Worm (Caenorhabditis elegans): ENCODE results near the gene R05D3.3.

Gene R05D3.3

DNA sequence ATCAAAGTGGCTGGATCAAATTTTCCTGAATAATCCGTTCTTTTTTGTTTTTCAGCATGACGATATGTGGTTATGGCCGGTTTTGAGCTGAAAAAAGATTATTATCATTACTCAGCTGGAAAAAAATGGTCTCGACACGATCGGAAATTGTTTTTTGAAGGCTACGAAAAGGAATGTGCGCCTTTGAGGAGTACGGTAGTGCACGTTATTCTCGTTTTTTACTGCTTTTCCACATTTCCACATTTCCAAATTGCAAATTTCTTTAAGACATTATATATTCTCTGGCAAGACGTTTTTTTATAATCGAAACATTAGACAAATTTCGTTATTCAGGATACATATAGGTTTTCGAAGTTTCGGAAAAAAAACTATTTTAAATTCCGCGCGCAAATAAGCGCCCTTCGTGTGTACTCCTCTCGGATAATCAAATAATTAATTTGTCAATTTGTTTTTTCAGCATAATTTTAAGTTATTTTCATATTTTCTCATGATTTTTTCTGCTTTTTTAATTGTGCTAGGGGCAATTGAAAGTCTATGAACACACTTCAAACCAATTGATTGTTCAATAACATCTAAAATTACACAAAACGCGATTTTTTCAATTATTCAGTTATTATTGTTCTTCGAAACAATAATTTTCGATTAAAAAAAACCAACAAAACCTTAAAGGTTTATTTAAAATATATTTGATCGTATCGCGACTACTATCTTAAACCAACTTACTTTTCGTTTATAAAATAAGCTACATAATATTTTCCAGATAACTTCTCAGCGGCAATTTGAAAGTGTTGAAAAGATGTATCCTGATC lies at the start of gene R05D3.3:
R05D3.3 (plus strand) TSS at position 759 of the 809 bp plus-strand sequence.
- TF ChIP-seq tbx-37 (GFP tag; conservative IDR thresholded peaks at IDR 0.05) (no peak), flt-1 (GFP tag; IDR thresholded peaks at IDR 0.05) (no peak), sea-1 (GFP tag; conservative IDR thresholded peaks at IDR 0.05) (no peak), ceh-36 (tag; optimal IDR thresholded peaks at IDR 0.05) (no peak), ceh-13 (GFP tag; optimal IDR thresholded peaks at IDR 0.05) (no peak), aly-1 (tag; optimal IDR thresholded peaks at IDR 0.05) (no peak), F13C5.2 (tag; optimal IDR thresholded peaks at IDR 0.05) (no peak), B0310.2 (tag; optimal IDR thresholded peaks at IDR 0.05) (no peak), hnd-1 (tag; optimal IDR thresholded peaks at IDR 0.05) (no peak), ets-7 (tag; optimal IDR thresholded peaks at IDR 0.05) (no peak), hmg-4 (GFP tag; optimal IDR thresholded peaks at IDR 0.05) (no peak), scrt-1 (GFP tag; IDR thresholded peaks at IDR 0.05) (no peak), tra-4 (tag; optimal IDR thresholded peaks at IDR 0.05) (no peak), pes-1 (GFP tag; IDR thresholded peaks at IDR 0.05) (no peak), hmbx-1 (tag; optimal IDR thresholded peaks at IDR 0.05) (no peak), ama-1 (optimal IDR thresholded peaks at IDR 0.05) (no peak), tbx-11 (GFP tag; IDR thresholded peaks at IDR 0.05) (no peak)

DNA sequence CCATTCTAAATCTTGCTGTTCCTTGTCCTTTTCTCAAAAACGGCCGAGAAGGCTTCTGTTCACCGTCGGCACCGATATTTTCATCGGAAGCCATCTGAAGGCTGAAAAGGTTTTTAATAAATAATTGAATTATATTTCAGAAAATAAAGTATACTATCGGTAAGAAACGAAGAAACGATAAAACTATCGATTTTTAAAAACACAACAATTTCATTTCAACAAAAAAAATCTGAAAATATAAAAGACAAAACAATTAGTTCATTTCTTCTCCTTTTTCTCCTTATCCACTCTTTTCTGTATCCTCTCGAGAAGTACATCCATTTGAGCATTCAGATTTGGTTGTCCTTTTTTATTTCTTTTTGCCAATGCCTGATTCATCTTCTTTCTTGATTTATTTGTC lies 45.3 kb upstream of the R05D3.3 start, which contains the start of gene sas-4:
sas-4 (minus strand) TSS at position 101 of the 400 bp plus-strand sequence.
- TF ChIP-seq hnd-1 (tag; optimal IDR thresholded peaks at IDR 0.05) (no peak), aly-1 (tag; optimal IDR thresholded peaks at IDR 0.05) (no peak), ama-1 (optimal IDR thresholded peaks at IDR 0.05) (no peak), scrt-1 (GFP tag; IDR thresholded peaks at IDR 0.05) (no peak)

DNA sequence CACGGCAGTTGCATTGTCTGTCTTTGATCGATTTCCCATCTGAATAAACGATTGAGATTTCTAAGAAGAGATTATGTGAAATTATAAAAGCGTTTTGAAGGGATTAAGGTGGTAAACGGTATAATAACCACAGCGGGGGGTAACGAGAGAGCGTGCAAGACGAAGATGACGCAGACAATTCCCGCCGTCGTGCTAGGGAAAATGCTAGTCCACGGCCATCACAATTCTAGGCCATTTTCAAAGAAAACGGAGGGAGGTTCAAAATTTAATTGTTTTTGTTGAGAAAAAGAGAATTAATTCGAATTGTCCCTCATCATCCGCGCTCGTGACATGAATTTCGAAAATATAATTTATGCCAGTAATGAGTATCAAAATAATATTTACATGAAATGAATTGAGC lies 44.7 kb upstream of the R05D3.3 start, which contains the start of gene F10E9.11:
F10E9.11 (minus strand) TSS at position 161 of the 400 bp plus-strand sequence.
- TF ChIP-seq ama-1 (optimal IDR thresholded peaks at IDR 0.05) (no peak), hnd-1 (tag; optimal IDR thresholded peaks at IDR 0.05) (no peak), hmg-4 (GFP tag; optimal IDR thresholded peaks at IDR 0.05) (peak; percentile 40), ceh-36 (tag; optimal IDR thresholded peaks at IDR 0.05) (no peak), aly-1 (tag; optimal IDR thresholded peaks at IDR 0.05) (peak; percentile 46), pes-1 (GFP tag; IDR thresholded peaks at IDR 0.05) (peak; percentile 57; the same call in 1 of the 2 replicates), hmbx-1 (tag; optimal IDR thresholded peaks at IDR 0.05) (no peak), sea-1 (GFP tag; conservative IDR thresholded peaks at IDR 0.05) (0 out of 2 replicates have a peak, but pooled peaks have one; percentile 70), F13C5.2 (tag; optimal IDR thresholded peaks at IDR 0.05) (peak; percentile 53), tbx-11 (GFP tag; IDR thresholded peaks at IDR 0.05) (no peak), ceh-13 (GFP tag; optimal IDR thresholded peaks at IDR 0.05) (no peak), ets-7 (tag; optimal IDR thresholded peaks at IDR 0.05) (peak; percentile 50), tbx-37 (GFP tag; conservative IDR thresholded peaks at IDR 0.05) (peak; percentile 89), scrt-1 (GFP tag; IDR thresholded peaks at IDR 0.05) (no peak), tra-4 (tag; optimal IDR thresholded peaks at IDR 0.05) (no peak), B0310.2 (tag; optimal IDR thresholded peaks at IDR 0.05) (no peak), flt-1 (GFP tag; IDR thresholded peaks at IDR 0.05) (peak; percentile 64)

DNA sequence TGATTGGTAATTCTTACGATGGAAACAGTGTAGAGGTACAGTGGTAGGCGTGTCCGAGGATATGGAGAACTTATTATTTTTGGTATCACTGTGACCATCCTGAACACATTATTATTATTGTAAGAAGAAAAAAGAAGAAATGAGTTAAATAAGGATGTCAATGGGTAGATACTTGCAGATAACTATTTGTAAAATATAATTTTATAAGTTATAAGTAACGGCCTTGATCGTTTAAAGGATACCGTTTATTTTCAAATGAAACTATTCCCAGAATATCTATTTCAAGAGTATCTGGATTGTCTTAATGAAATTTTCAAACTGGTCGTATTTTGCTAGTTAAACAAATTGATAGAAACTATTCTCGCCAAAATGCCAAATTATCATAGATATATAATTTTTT lies 43.6 kb upstream of the R05D3.3 start, which contains the start of gene F10E9.10:
F10E9.10 (minus strand) TSS at position 101 of the 400 bp plus-strand sequence.
- no peak for TF ChIP-seq flt-1 (GFP tag; IDR thresholded peaks at IDR 0.05)
- no peak for TF ChIP-seq hmg-4 (GFP tag; optimal IDR thresholded peaks at IDR 0.05)
- no peak for TF ChIP-seq ceh-13 (GFP tag; optimal IDR thresholded peaks at IDR 0.05)
- TF ChIP-seq ets-7 (tag; optimal IDR thresholded peaks at IDR 0.05) = no peak
- TF ChIP-seq tbx-11 (GFP tag; IDR thresholded peaks at IDR 0.05) = no peak
- TF ChIP-seq B0310.2 (tag; optimal IDR thresholded peaks at IDR 0.05) = no peak
- TF ChIP-seq scrt-1 (GFP tag; IDR thresholded peaks at IDR 0.05) = no peak
- TF ChIP-seq sea-1 (GFP tag; conservative IDR thresholded peaks at IDR 0.05) = no peak
- TF ChIP-seq ama-1 (optimal IDR thresholded peaks at IDR 0.05) = no peak
- no peak for TF ChIP-seq pes-1 (GFP tag; IDR thresholded peaks at IDR 0.05)
- TF ChIP-seq tra-4 (tag; optimal IDR thresholded peaks at IDR 0.05) = no peak
- TF ChIP-seq F13C5.2 (tag; optimal IDR thresholded peaks at IDR 0.05) = no peak
- no peak for TF ChIP-seq ceh-36 (tag; optimal IDR thresholded peaks at IDR 0.05)
- no peak for TF ChIP-seq hnd-1 (tag; optimal IDR thresholded peaks at IDR 0.05)
- TF ChIP-seq tbx-37 (GFP tag; conservative IDR thresholded peaks at IDR 0.05) = no peak
- no peak for TF ChIP-seq hmbx-1 (tag; optimal IDR thresholded peaks at IDR 0.05)
- no peak for TF ChIP-seq aly-1 (tag; optimal IDR thresholded peaks at IDR 0.05)

DNA sequence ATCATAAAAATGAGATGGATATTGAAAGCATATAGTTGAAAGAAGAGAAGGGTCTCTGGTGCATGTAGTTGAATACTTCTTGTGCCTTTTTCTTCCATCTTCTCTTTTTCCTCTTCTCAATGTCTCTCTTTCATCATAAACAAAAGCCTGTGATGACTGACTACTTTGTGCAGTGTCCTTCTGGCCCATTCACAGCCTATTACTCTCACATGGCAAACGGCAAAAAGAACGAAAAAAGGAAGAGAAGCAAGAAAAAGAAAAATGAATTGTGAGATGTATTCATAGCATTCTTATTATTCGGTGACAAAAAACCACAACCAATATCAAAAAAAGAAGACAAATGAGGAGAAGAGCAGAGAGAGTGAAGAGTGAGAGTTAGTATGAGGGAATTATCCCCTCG lies 42.6 kb upstream of the R05D3.3 start:
- no peak for TF ChIP-seq ceh-13 (GFP tag; optimal IDR thresholded peaks at IDR 0.05)
- TF ChIP-seq aly-1 (tag; optimal IDR thresholded peaks at IDR 0.05) = no peak
- no peak for TF ChIP-seq F13C5.2 (tag; optimal IDR thresholded peaks at IDR 0.05)
- TF ChIP-seq flt-1 (GFP tag; IDR thresholded peaks at IDR 0.05) = no peak

DNA sequence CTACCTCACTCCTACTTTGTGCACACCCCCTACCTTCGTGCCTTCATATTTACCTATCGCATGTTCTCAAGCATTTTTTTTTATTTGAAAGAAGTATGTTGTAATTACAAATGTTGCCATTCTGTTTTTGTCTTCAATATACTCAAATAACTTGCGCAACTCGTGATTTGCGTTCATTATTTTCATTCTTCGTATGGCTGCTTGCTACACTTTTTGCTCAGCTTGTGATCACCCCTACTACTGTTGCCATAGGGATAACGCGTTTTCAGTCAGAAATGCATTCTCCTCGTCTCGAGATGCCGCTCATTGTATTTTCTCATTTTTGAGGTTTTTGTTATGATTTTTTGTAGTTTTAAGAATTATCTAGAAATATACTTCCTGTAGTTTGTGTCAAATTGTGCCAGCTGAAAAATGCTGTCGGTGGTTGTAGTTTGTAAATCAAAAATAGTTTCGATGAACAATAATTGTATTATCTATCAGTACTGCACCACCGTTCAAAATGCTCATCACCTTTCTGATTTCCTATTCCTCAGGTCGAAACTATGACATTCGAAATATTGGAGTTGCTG lies 41.1 kb upstream of the R05D3.3 start, which contains the start of gene F10E9.1:
F10E9.1 (plus strand) TSS at position 519 of the 569 bp plus-strand sequence.
- TF ChIP-seq hmbx-1 (tag; optimal IDR thresholded peaks at IDR 0.05) (no peak), ceh-36 (tag; optimal IDR thresholded peaks at IDR 0.05) (no peak), F13C5.2 (tag; optimal IDR thresholded peaks at IDR 0.05) (no peak), tra-4 (tag; optimal IDR thresholded peaks at IDR 0.05) (no peak), sea-1 (GFP tag; conservative IDR thresholded peaks at IDR 0.05) (no peak), pes-1 (GFP tag; IDR thresholded peaks at IDR 0.05) (no peak), hnd-1 (tag; optimal IDR thresholded peaks at IDR 0.05) (no peak), scrt-1 (GFP tag; IDR thresholded peaks at IDR 0.05) (no peak), tbx-11 (GFP tag; IDR thresholded peaks at IDR 0.05) (no peak)

DNA sequence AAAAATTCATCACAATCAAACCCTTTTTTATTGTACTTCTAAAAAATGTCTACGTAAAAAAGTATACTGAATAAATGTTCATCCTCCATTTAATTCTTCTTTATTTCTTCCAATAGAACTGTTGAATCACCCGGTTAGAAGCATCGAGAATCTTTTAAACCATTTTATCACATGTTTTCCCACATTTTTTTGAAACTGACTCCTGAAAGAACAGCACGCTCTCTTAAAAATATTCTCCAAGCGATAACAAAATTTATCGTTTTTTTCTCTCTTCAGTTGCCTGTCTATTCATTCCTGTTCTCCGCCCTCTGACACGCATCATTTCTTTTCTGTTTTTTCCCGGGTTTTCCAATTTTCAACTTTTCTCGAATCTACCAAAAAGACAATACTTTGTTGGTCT lies 39.4 kb upstream of the R05D3.3 start, which contains the start of gene F10E9.12:
F10E9.12 (plus strand) TSS at position 131 of the 400 bp plus-strand sequence.
- TF ChIP-seq ets-7 (tag; optimal IDR thresholded peaks at IDR 0.05) = no peak
- TF ChIP-seq ama-1 (optimal IDR thresholded peaks at IDR 0.05) = no peak
- TF ChIP-seq hmg-4 (GFP tag; optimal IDR thresholded peaks at IDR 0.05) = no peak
- no peak for TF ChIP-seq F13C5.2 (tag; optimal IDR thresholded peaks at IDR 0.05)
- TF ChIP-seq aly-1 (tag; optimal IDR thresholded peaks at IDR 0.05) = no peak
- no peak for TF ChIP-seq B0310.2 (tag; optimal IDR thresholded peaks at IDR 0.05)
- TF ChIP-seq flt-1 (GFP tag; IDR thresholded peaks at IDR 0.05) = no peak
- no peak for TF ChIP-seq ceh-36 (tag; optimal IDR thresholded peaks at IDR 0.05)
- no peak for TF ChIP-seq tbx-37 (GFP tag; conservative IDR thresholded peaks at IDR 0.05)
- no peak for TF ChIP-seq tbx-11 (GFP tag; IDR thresholded peaks at IDR 0.05)
- TF ChIP-seq hmbx-1 (tag; optimal IDR thresholded peaks at IDR 0.05) = no peak
- no peak for TF ChIP-seq pes-1 (GFP tag; IDR thresholded peaks at IDR 0.05)
- TF ChIP-seq tra-4 (tag; optimal IDR thresholded peaks at IDR 0.05) = no peak
- TF ChIP-seq sea-1 (GFP tag; conservative IDR thresholded peaks at IDR 0.05) = no peak
- TF ChIP-seq hnd-1 (tag; optimal IDR thresholded peaks at IDR 0.05) = no peak
- TF ChIP-seq ceh-13 (GFP tag; optimal IDR thresholded peaks at IDR 0.05) = no peak
